Worm (Caenorhabditis elegans): ENCODE results near the gene pept-2.

- TF ChIP-seq B0019.2 (GFP tag; conservative IDR thresholded peaks at IDR 0.05) (no peak), sptf-2 (GFP tag; optimal IDR thresholded peaks at IDR 0.05) (no peak), egrh-3 (GFP tag; IDR thresholded peaks at IDR 0.05) (no peak), snpc-1.3 (tag; optimal IDR thresholded peaks at IDR 0.05; ENCODE audit: insufficient read depth) (no peak), K12H6.12 (tag; optimal IDR thresholded peaks at IDR 0.05) (no peak), nhr-90 (tag; optimal IDR thresholded peaks at IDR 0.05) (no peak), egl-44 (GFP tag; IDR thresholded peaks at IDR 0.05) (no peak), F10E7.11 (tag; optimal IDR thresholded peaks at IDR 0.05) (no peak), snpc-4 (GFP tag; optimal IDR thresholded peaks at IDR 0.05) (no peak), snpc-4 (tag; optimal IDR thresholded peaks at IDR 0.05) (no peak), F37B4.10 (GFP tag; IDR thresholded peaks at IDR 0.05) (no peak)
These were observed at the start of gene pept-2 for ce11 chrIV:10790353-10790752.
